Worm (Caenorhabditis elegans) whole organism, L4/young adult: ENCODE data around the gene rnp-5.

Source experiments
- W03F9.2 ChIP-seq: fragments of 150-350 bp; optimal IDR thresholded peaks from 2 replicates; lab custom pipeline; 2014; ENCODE audit warnings: missing biosample characterization, missing genetic modification characterization
- dao-5 ChIP-seq: sonication (generic microtip); optimal IDR thresholded peaks from 2 replicates; lab custom pipeline; 2016; ENCODE audit warnings: missing genotype, missing genetic modification characterization, moderate library complexity, missing compliant biosample characterization
- him-1 ChIP-seq: sonication (generic microtip); optimal IDR thresholded peaks from 2 replicates; lab custom pipeline; 2016; ENCODE audit warnings: missing genotype, missing genetic modification reagents, missing genetic modification characterization, missing compliant biosample characterization

The rnp-5 gene

ce11 chrIII:839491-839890 lies 14.2 kb downstream of the rnp-5 start, which contains the start of gene dos-3:
dos-3 (minus strand) TSS chrIII:839591.
- TF ChIP-seq W03F9.2 (no peak), him-1 (tag; lab: Kevin White, UChicago) (no peak), dao-5 (tag; lab: Kevin White, UChicago) (no peak)

ce11 chrIII:835713-836278 lies 17.9 kb downstream of the rnp-5 start:
- TF ChIP-seq dao-5 (tag; lab: Kevin White, UChicago) (peak; percentile 60), him-1 (tag; lab: Kevin White, UChicago) (peak; percentile 81), W03F9.2 (peak; percentile 1)

ce11 chrIII:835208-835607 lies 18.5 kb downstream of the rnp-5 start:
- TF ChIP-seq him-1 (tag; lab: Kevin White, UChicago) (no peak), dao-5 (tag; lab: Kevin White, UChicago) (no peak), W03F9.2 (no peak)

- no peak for TF ChIP-seq him-1 (tag; lab: Kevin White, UChicago)
- no peak for TF ChIP-seq W03F9.2
- TF ChIP-seq dao-5 (tag; lab: Kevin White, UChicago): no peak
Observed at ce11 chrIII:834443-834815, 19.3 kb downstream of the rnp-5 start.

- TF ChIP-seq W03F9.2 (peak; percentile 78), him-1 (tag; lab: Kevin White, UChicago) (peak; percentile 31), dao-5 (tag; lab: Kevin White, UChicago) (no peak)
Observed at ce11 chrIII:833711-834442, 19.8 kb downstream of the rnp-5 start.

- TF ChIP-seq W03F9.2 (no peak), him-1 (tag; lab: Kevin White, UChicago) (no peak), dao-5 (tag; lab: Kevin White, UChicago) (no peak)
Observed at ce11 chrIII:832855-833504, 20.7 kb downstream of the rnp-5 start, which contains the start of gene zip-2. zip-2 (plus strand) TSS chrIII:832982.

- TF ChIP-seq dao-5 (tag; lab: Kevin White, UChicago) (no peak), W03F9.2 (no peak), him-1 (tag; lab: Kevin White, UChicago) (no peak)
Observed at ce11 chrIII:831961-832360, 21.7 kb downstream of the rnp-5 start, which contains the start of gene ceeh-1. ceeh-1 (minus strand) TSS chrIII:832277.

- TF ChIP-seq him-1 (tag; lab: Kevin White, UChicago): no peak
- TF ChIP-seq dao-5 (tag; lab: Kevin White, UChicago): no peak
- TF ChIP-seq W03F9.2: no peak
Observed at ce11 chrIII:825256-825655, 28.5 kb downstream of the rnp-5 start.

- no peak for TF ChIP-seq him-1 (tag; lab: Kevin White, UChicago)
- no peak for TF ChIP-seq W03F9.2
- TF ChIP-seq dao-5 (tag; lab: Kevin White, UChicago): no peak
Observed at ce11 chrIII:822546-823272, 31.0 kb downstream of the rnp-5 start, which contains the start of gene clec-149. clec-149 (plus strand) TSS chrIII:823222.

- no peak for TF ChIP-seq him-1 (tag; lab: Kevin White, UChicago)
- TF ChIP-seq dao-5 (tag; lab: Kevin White, UChicago): no peak
- TF ChIP-seq W03F9.2: no peak
Observed at ce11 chrIII:819313-819712, 34.4 kb downstream of the rnp-5 start.

ce11 chrIII:815845-816244 lies 37.9 kb downstream of the rnp-5 start, which contains the start of gene dac-1:
dac-1 (plus strand) TSS chrIII:816145.
- no peak for TF ChIP-seq dao-5 (tag; lab: Kevin White, UChicago)
- no peak for TF ChIP-seq W03F9.2
- no peak for TF ChIP-seq him-1 (tag; lab: Kevin White, UChicago)

- TF ChIP-seq dao-5 (tag; lab: Kevin White, UChicago) (no peak), him-1 (tag; lab: Kevin White, UChicago) (no peak), W03F9.2 (no peak)
Observed at ce11 chrIII:811544-811943, 42.2 kb downstream of the rnp-5 start, which contains the start of gene daf-7. daf-7 (plus strand) TSS chrIII:811844.
